Fruit fly (Drosophila melanogaster): ENCODE measurements around the gene CG1440.

CG1440 gene

DNA sequence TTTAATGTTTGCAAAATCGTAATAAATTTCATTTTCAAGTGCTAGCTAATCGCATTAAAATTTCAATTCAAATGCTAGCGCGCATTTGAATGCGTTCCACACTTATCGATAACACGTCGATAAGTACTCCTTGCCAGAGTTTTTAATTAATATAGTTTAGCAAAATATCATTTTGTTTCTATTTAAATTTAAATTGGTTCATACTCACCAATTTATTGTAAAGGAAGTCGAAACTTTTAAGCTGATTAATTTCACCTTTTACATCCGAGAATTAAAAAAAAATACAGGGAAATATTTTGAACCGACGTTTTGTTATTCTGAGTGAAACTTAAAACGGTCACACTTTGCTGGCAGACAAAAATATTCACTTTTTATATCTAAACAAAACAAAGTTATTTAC, 24.3 kb downstream of the CG1440 start, which contains the start of gene Es2:
Gene Es2, plus strand, starts transcription at position 333 of the 400 bp plus-strand sequence.
- no peak for TF ChIP-seq Myc (optimal IDR thresholded peaks at IDR 0.05)
- no peak for TF ChIP-seq h (optimal IDR thresholded peaks at IDR 0.05)
- no peak for TF ChIP-seq Sin3A (optimal IDR thresholded peaks at IDR 0.05)
- no peak for TF ChIP-seq psq (optimal IDR thresholded peaks at IDR 0.05)
- TF ChIP-seq insv (optimal IDR thresholded peaks at IDR 0.05), result no peak

DNA sequence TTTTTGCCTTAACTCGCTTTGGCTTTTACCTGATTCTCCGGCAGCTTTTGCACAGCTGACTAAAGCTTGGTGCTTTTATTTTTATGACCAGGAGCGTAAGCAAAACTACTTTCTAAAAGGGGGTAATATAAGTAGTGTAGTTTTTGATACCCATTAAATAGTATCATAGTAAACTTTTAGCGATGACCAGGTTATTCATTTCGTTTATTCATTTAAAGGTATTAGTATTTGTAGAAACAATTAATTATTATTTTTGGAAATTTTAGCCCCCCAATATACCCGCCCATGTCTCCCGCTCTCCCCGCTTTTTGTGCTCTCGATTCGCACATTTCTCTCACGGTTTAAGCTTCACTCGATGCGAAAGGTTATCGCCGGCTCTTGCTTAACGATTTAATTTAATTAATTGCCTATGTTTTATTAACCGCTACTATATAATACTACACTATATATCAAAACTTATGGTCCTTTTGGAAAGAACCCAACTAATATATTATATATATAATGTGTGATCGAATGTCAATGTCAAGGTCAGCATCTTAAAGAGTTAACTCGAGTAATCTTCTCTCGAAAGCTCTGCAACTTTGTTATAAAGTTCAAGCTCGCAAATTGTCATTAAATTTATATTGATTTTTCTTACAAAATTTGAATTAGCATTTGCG, 27.6 kb downstream of the CG1440 start, which contains the start of gene Sptr:
Gene Sptr, minus strand, starts transcription at position 61 of the 659 bp plus-strand sequence.
- no peak for TF ChIP-seq insv (optimal IDR thresholded peaks at IDR 0.05)
- TF ChIP-seq ttk (optimal IDR thresholded peaks at IDR 0.05), result no peak
- TF ChIP-seq psq (optimal IDR thresholded peaks at IDR 0.05), result no peak
- no peak for TF ChIP-seq Sin3A (optimal IDR thresholded peaks at IDR 0.05)
- no peak for TF ChIP-seq h (optimal IDR thresholded peaks at IDR 0.05)
- TF ChIP-seq Myc (optimal IDR thresholded peaks at IDR 0.05), result no peak

DNA sequence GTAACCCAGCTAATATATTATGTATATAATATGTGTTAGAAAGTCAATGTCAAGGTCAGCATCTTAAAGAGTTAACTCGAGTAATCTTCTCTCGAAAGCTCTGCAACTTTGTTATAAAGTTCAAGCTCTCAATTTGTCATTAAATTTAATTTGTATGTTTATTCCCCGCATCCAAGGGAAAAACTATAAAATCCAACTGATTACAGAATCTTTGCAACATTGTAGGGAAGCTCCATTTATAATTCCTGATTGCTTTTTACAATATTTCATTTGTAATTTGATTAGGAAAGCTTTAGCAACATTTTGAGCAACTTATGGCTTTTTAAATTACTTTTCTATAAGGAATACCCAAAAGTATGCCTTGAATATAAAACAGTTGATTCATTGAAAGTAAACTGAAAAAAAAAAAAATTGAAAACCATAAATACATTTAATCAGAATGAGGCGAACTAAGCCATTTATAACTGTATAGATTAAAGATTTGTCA, 29.9 kb downstream of the CG1440 start:
- TF ChIP-seq insv (optimal IDR thresholded peaks at IDR 0.05) (no peak), Sin3A (optimal IDR thresholded peaks at IDR 0.05) (no peak), psq (optimal IDR thresholded peaks at IDR 0.05) (no peak), Myc (optimal IDR thresholded peaks at IDR 0.05) (no peak), h (optimal IDR thresholded peaks at IDR 0.05) (no peak), ttk (optimal IDR thresholded peaks at IDR 0.05) (no peak)

DNA sequence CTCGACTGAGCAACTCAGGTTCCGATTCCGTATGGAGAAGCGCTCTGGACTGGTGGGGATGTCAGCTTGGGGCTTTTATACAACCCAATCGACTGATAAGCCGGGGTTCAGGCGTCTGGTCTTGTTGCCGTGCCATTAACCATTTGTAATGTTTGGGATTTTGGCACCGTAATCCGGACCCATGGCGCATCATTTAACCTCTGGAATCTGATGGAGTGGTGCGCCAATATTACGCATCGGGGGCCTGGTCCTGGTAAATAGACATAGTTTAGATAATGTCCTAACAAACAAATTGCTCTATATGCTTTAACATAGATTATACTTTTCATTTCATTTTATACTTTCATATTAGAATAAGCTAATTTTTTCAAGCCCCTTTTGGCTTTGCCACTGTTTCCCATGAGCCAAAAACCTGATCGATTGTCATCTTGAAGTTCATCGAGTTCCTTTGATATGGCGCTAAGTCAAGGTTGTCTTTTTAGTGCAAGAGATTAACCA, 32.2 kb downstream of the CG1440 start, which contains the start of gene CG12116:
Gene CG12116, minus strand, starts transcription at position 51 of the 498 bp plus-strand sequence.
- TF ChIP-seq ttk (optimal IDR thresholded peaks at IDR 0.05) (no peak), Myc (optimal IDR thresholded peaks at IDR 0.05) (no peak), psq (optimal IDR thresholded peaks at IDR 0.05) (no peak), Sin3A (optimal IDR thresholded peaks at IDR 0.05) (no peak), insv (optimal IDR thresholded peaks at IDR 0.05) (no peak), h (optimal IDR thresholded peaks at IDR 0.05) (no peak)

DNA sequence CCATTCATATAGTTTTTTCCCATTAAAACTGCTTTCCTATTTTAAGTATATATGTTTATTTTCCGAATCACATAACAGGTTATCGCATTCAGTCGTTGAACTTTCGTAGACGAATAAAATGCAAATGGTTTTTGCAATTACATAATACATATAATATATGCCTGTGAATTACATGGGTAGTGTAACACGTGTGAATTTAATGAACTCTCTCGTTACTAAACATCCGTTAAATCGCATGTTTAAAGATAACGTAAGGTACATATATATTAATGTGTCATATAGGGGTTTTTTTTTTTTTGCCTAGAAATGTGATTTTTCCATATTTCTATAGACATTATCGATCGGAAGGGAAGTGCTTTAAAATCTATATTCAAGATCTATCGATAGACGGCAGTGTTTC, 32.7 kb downstream of the CG1440 start:
- TF ChIP-seq psq (optimal IDR thresholded peaks at IDR 0.05), result no peak
- no peak for TF ChIP-seq ttk (optimal IDR thresholded peaks at IDR 0.05)
- no peak for TF ChIP-seq Sin3A (optimal IDR thresholded peaks at IDR 0.05)
- no peak for TF ChIP-seq Myc (optimal IDR thresholded peaks at IDR 0.05)
- TF ChIP-seq insv (optimal IDR thresholded peaks at IDR 0.05), result no peak
- no peak for TF ChIP-seq h (optimal IDR thresholded peaks at IDR 0.05)

DNA sequence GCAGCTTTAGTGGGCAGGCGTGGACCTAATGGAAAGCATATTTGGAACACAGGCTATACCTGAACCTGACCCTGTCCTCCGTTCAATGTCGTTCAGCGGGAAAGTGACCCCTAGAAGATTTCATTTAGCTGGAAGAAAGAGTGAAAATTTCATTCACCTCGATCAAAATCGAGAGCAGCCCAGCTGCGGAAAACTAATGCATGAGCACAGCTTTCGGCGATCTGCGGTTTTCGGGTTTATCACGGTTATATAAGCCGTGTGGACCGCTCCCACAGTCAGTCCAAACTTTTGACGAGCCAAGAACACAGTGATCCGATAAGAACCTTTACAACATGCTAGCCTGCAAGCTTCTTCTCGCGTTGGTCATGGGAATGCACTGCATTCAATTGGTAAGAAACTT, 33.7 kb downstream of the CG1440 start, which contains the start of gene Cp7Fa:
Gene Cp7Fa, plus strand, starts transcription at position 301 of the 400 bp plus-strand sequence.
- TF ChIP-seq Myc (optimal IDR thresholded peaks at IDR 0.05), result no peak
- no peak for TF ChIP-seq insv (optimal IDR thresholded peaks at IDR 0.05)
- no peak for TF ChIP-seq h (optimal IDR thresholded peaks at IDR 0.05)
- no peak for TF ChIP-seq ttk (optimal IDR thresholded peaks at IDR 0.05)
- no peak for TF ChIP-seq psq (optimal IDR thresholded peaks at IDR 0.05)
- no peak for TF ChIP-seq Sin3A (optimal IDR thresholded peaks at IDR 0.05)

DNA sequence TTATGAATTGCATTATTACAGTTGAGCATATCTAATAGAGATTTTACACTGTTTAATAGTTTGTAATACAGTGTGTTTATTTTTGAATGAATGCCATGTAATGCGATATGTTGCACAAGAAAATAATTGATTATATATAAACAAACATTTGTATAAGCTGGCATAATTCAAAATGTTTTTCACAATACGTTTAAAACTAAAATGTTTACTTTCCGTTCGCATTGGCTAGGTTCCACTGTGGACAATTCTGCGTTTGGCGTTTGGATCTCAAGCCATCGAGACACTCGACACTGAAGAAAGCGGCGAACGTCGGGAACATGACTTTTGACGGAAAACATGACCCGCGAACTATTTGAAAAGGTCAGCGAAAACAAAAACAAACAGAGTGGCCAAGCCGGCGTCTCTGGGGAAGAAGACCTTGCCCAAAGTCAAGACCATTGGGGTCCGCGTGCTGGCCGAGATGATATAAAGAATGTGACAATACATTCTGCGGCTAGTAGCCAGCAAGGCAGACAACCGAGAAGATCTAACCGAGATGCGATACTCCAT, 36.6 kb downstream of the CG1440 start, which contains the start of gene Cp7Fb:
Gene Cp7Fb, plus strand, starts transcription at position 499 of the 549 bp plus-strand sequence.
- no peak for TF ChIP-seq insv (optimal IDR thresholded peaks at IDR 0.05)
- no peak for TF ChIP-seq ttk (optimal IDR thresholded peaks at IDR 0.05)
- TF ChIP-seq psq (optimal IDR thresholded peaks at IDR 0.05), result no peak
- TF ChIP-seq h (optimal IDR thresholded peaks at IDR 0.05), result no peak
- TF ChIP-seq Sin3A (optimal IDR thresholded peaks at IDR 0.05), result no peak
- TF ChIP-seq Myc (optimal IDR thresholded peaks at IDR 0.05), result no peak

DNA sequence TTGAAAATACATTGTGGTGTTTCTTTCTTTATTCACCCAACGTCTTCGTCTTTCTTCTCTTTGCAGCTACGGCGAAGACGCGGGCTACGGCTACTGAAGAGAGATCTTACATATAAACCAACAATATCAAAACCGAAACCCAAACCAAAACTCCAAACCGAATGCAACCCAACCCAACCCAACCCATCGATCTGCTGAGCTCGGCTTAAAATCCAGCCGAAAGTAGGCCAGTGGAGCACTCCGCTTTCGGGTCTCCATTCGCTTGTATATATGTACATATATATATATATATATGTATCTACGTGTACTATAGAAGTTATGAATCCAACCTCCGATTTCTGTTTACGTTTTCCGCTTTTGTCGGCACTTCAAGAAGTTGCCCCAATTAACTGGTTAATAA, 38.8 kb downstream of the CG1440 start:
- no peak for TF ChIP-seq psq (optimal IDR thresholded peaks at IDR 0.05)
- TF ChIP-seq Sin3A (optimal IDR thresholded peaks at IDR 0.05), result no peak
- no peak for TF ChIP-seq ttk (optimal IDR thresholded peaks at IDR 0.05)
- no peak for TF ChIP-seq h (optimal IDR thresholded peaks at IDR 0.05)
- no peak for TF ChIP-seq Myc (optimal IDR thresholded peaks at IDR 0.05)
- no peak for TF ChIP-seq insv (optimal IDR thresholded peaks at IDR 0.05)

DNA sequence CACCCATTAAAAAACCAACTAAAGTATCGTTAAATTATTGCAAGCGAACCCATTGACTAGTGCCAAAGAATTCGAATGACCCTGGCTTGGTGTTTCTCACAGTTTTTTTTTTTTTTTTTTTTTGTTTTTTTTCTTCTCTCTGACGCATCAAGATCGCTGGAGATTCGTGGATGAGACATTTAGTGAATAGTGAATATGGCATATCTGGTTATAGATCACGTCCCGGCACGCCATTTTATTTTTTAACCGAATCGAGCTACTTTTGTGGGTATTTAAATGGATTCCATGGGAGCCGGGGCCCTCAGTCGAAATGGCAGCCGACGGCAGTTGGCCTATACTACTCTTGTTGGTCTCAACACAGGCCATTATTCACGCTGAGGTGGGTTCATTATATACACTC, 40.0 kb downstream of the CG1440 start, which contains the start of gene Cp7Fc:
Gene Cp7Fc, plus strand, starts transcription at position 301 of the 400 bp plus-strand sequence.
- no peak for TF ChIP-seq insv (optimal IDR thresholded peaks at IDR 0.05)
- TF ChIP-seq Myc (optimal IDR thresholded peaks at IDR 0.05), result no peak
- TF ChIP-seq h (optimal IDR thresholded peaks at IDR 0.05), result no peak
- no peak for TF ChIP-seq ttk (optimal IDR thresholded peaks at IDR 0.05)
- no peak for TF ChIP-seq psq (optimal IDR thresholded peaks at IDR 0.05)
- TF ChIP-seq Sin3A (optimal IDR thresholded peaks at IDR 0.05), result no peak

DNA sequence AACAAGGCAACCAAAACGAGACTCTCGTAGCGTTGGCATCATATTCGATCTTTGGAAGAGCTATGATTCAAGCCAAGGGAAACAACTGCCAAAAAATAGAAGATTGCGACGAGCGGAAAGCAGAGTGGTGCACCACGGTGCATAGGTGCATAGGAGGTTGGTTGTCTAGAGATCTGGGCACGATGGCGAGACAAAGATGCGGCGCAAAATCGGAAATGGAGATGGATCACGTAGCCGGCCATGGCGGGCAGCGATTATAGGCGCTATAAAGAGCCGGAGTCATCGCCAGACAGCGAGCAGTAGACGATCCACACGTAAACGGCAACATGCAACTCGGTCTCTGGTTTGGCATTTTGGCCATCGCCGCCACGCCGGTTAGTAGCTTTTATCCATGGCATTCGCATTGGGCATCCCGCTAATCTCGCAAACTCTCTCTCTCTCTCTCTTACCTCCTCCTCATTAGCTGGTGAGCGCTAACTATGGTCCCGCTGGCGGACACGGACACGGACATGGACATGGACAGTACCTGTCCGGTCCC, 42.2 kb downstream of the CG1440 start, which contains the start of gene Cp36:
Gene Cp36, plus strand, starts transcription at position 289 of the 538 bp plus-strand sequence.
- no peak for TF ChIP-seq Myc (optimal IDR thresholded peaks at IDR 0.05)
- TF ChIP-seq insv (optimal IDR thresholded peaks at IDR 0.05), result no peak
- no peak for TF ChIP-seq ttk (optimal IDR thresholded peaks at IDR 0.05)
- no peak for TF ChIP-seq psq (optimal IDR thresholded peaks at IDR 0.05)
- TF ChIP-seq Sin3A (optimal IDR thresholded peaks at IDR 0.05), result no peak
- TF ChIP-seq h (optimal IDR thresholded peaks at IDR 0.05), result no peak

DNA sequence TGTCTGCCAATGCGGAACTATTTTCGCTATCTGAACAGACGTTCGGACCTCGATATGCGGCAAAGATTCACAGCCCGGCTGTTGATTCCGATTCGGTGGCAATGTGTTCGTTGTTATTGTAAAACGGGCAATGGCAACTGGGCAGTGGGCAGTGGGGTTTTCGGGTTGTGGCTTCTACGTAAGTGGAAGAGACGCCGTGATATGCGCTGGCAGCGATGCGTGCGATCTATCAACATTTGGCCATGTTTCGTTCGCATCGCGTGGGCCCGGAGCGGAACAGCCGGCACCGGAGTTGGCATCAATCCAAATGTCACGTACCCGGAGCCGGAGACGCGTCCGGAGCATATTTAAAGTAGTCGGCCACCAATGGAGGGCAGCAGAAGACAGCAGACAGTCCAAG, 44.6 kb downstream of the CG1440 start, which contains the start of gene Cp38:
Gene Cp38, plus strand, starts transcription at position 376 of the 400 bp plus-strand sequence.
- TF ChIP-seq Myc (optimal IDR thresholded peaks at IDR 0.05), result no peak
- no peak for TF ChIP-seq insv (optimal IDR thresholded peaks at IDR 0.05)
- no peak for TF ChIP-seq h (optimal IDR thresholded peaks at IDR 0.05)

DNA sequence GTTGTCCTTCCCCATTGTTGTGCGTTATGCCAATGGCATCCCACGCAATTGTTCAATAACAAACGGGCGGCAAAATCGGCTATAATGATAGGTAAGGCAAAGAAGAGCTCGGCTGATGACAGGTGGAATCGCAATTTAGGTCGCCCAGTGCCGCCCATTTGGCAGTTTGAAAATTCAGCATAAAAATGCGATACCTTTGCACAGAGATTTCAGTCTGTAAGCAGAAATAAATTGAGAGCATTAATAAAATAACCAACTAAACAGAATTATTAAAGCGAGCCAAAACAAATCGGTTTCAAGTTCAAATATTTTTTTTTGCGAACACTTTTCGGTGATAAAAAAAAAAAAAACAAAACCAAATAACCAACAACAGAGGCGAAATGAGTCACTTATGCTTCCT, 46.8 kb downstream of the CG1440 start, which contains the start of gene CG33223:
Gene CG33223, minus strand, starts transcription at position 215 of the 400 bp plus-strand sequence.
- TF ChIP-seq ttk (optimal IDR thresholded peaks at IDR 0.05) (no peak), insv (optimal IDR thresholded peaks at IDR 0.05) (no peak), Sin3A (optimal IDR thresholded peaks at IDR 0.05) (no peak), psq (optimal IDR thresholded peaks at IDR 0.05) (no peak), h (optimal IDR thresholded peaks at IDR 0.05) (no peak), Myc (optimal IDR thresholded peaks at IDR 0.05) (no peak)
